Worm (Caenorhabditis elegans): ENCODE results near the gene ran-5.
A peak's percentile ranks its signal among the peaks of the same experiment; 100 is the strongest.

Gene ran-5

ce11 chrII:6024879-6025278 lies 23.0 kb upstream of the ran-5 start, which contains the start of gene R12C12.9:
Gene R12C12.9, minus strand, starts transcription at chrII:6024979.
- TF ChIP-seq nhr-71 (tag; optimal IDR thresholded peaks at IDR 0.05) (no peak), elt-2 (tag; optimal IDR thresholded peaks at IDR 0.05) (peak; percentile 3)

- TF ChIP-seq fkh-8 (tag; optimal IDR thresholded peaks at IDR 0.05) (no peak), nhr-77 (tag; optimal IDR thresholded peaks at IDR 0.05) (no peak), lin-39 (tag; optimal IDR thresholded peaks at IDR 0.05) (no peak), mdl-1 (tag; optimal IDR thresholded peaks at IDR 0.05) (no peak), pqm-1 (tag; optimal IDR thresholded peaks at IDR 0.05) (no peak), aly-2 (tag; optimal IDR thresholded peaks at IDR 0.05) (no peak), elt-3 (tag; optimal IDR thresholded peaks at IDR 0.05) (peak in 1 of 6 experiments; percentile 53), ceh-63 (GFP tag; optimal IDR thresholded peaks at IDR 0.05) (no peak), lin-14 (GFP tag; optimal IDR thresholded peaks at IDR 0.05) (peak; percentile 40), unc-130 (tag; optimal IDR thresholded peaks at IDR 0.05) (no peak), blmp-1 (tag; optimal IDR thresholded peaks at IDR 0.05) (peak; percentile 61), snu-23 (GFP tag; optimal IDR thresholded peaks at IDR 0.05) (peak; percentile 5), nhr-85 (tag) (peak; percentile 16), fkh-4 (tag; optimal IDR thresholded peaks at IDR 0.05; ENCODE audit: borderline replicate concordance) (no peak), nhr-20 (tag; optimal IDR thresholded peaks at IDR 0.05) (peak; percentile 24), elt-2 (tag; optimal IDR thresholded peaks at IDR 0.05) (peak; percentile 89), lsy-2 (tag; optimal IDR thresholded peaks at IDR 0.05) (no peak), unc-98 (GFP tag; IDR thresholded peaks at IDR 0.05) (no peak), efl-3 (GFP tag; optimal IDR thresholded peaks at IDR 0.05) (no peak), unc-30 (tag; optimal IDR thresholded peaks at IDR 0.05) (no peak), egl-27 (tag; optimal IDR thresholded peaks at IDR 0.05) (no peak), lin-35 (GFP tag; optimal IDR thresholded peaks at IDR 0.05) (no peak), unc-86 (tag; optimal IDR thresholded peaks at IDR 0.05) (no peak), unc-62 (GFP tag; optimal IDR thresholded peaks at IDR 0.05) (no peak), jun-1 (tag; optimal IDR thresholded peaks at IDR 0.05) (no peak)
Observed at ce11 chrII:6025647-6026046, 22.3 kb upstream of the ran-5 start.

DNA sequence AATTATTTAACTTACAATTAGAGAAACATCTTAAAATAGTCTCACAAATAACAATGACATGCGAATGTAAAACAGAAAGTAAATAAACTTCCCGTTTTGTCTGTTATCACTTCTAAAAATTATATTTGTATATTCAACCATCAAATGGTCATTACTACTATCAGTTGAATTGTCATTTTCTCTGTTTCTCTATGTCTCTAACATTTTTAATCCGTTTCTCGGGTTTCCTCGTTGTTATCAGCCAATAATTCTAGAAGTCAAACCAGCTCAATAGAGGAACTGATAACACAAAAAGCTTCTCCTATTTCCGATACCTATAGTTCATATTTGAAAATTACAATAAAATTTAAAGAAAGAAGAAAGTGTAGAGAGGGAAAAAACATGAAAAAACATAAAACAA lies 21.3 kb upstream of the ran-5 start:
- TF ChIP-seq lin-14 (GFP tag; optimal IDR thresholded peaks at IDR 0.05) = peak; percentile 56
- peak; percentile 56 for TF ChIP-seq nhr-71 (tag; optimal IDR thresholded peaks at IDR 0.05)
- no peak for TF ChIP-seq dsc-1 (tag; optimal IDR thresholded peaks at IDR 0.05)
- no peak for TF ChIP-seq efl-1 (optimal IDR thresholded peaks at IDR 0.05)
- TF ChIP-seq efl-1 (GFP tag; optimal IDR thresholded peaks at IDR 0.05 in 1 of 2) = peak in 1 of 2 experiments; percentile 73
- peak; percentile 93 for TF ChIP-seq pqm-1 (tag; optimal IDR thresholded peaks at IDR 0.05)
- TF ChIP-seq jun-1 (tag; optimal IDR thresholded peaks at IDR 0.05) = peak; percentile 55
- TF ChIP-seq fkh-10 (GFP tag; optimal IDR thresholded peaks at IDR 0.05) = no peak
- TF ChIP-seq nhr-20 (tag; optimal IDR thresholded peaks at IDR 0.05) = peak; percentile 42
- TF ChIP-seq lsy-2 (tag; optimal IDR thresholded peaks at IDR 0.05) = peak in 1 of 2 experiments; percentile 36
- TF ChIP-seq elt-2 (tag; optimal IDR thresholded peaks at IDR 0.05) = peak; percentile 100
- TF ChIP-seq egl-27 (tag; optimal IDR thresholded peaks at IDR 0.05) = no peak
- TF ChIP-seq tlp-1 (tag; optimal IDR thresholded peaks at IDR 0.05) = peak; percentile 74
- peak; percentile 43 for TF ChIP-seq nhr-90 (tag; optimal IDR thresholded peaks at IDR 0.05; ENCODE audit: poor library complexity)
- no peak for TF ChIP-seq lin-15B (tag; optimal IDR thresholded peaks at IDR 0.05)
- no peak for TF ChIP-seq Y116A8C.19 (tag; optimal IDR thresholded peaks at IDR 0.05; ENCODE audit: borderline replicate concordance)
- TF ChIP-seq lir-3 (tag; optimal IDR thresholded peaks at IDR 0.05; ENCODE audit: poor library complexity) = no peak
- TF ChIP-seq unc-62 (GFP tag; optimal IDR thresholded peaks at IDR 0.05) = no peak

DNA sequence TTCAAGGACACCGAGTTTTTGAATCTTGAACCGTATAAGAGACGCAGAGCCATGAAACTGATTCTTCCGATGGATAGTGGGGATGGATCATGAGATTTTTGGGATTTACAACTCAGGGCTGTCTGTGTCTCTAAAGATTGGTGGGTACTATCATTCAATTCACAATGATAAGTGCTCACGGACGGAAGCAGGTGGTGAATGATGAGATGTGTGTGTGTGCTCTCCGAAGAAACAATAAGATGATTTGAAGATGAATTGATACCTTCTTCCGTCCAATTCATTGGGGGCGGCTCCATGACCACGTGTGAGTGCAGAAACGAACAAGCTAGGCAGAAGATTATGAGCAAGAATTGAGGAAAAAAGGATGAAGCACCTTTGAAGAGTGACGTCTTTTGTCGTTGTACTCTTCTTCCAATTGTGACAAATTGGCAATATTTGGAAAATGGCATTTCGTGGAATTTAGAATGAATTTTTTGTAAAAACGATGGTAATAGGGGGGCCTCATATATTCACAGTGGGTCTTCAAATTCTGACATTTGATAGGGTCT lies 19.2 kb upstream of the ran-5 start:
- TF ChIP-seq sup-37 (GFP tag; optimal IDR thresholded peaks at IDR 0.05) = no peak
- no peak for TF ChIP-seq nhr-77 (tag; optimal IDR thresholded peaks at IDR 0.05)
- no peak for TF ChIP-seq fkh-4 (tag; optimal IDR thresholded peaks at IDR 0.05; ENCODE audit: borderline replicate concordance)
- TF ChIP-seq nhr-12 (tag; optimal IDR thresholded peaks at IDR 0.05) = no peak
- TF ChIP-seq alr-1 (tag; optimal IDR thresholded peaks at IDR 0.05; ENCODE audit: borderline replicate concordance) = no peak
- TF ChIP-seq C34B4.2 (tag; optimal IDR thresholded peaks at IDR 0.05) = no peak
- no peak for TF ChIP-seq irx-1 (tag; optimal IDR thresholded peaks at IDR 0.05)
- TF ChIP-seq C16A3.4 (tag; optimal IDR thresholded peaks at IDR 0.05) = no peak
- no peak for TF ChIP-seq unc-98 (GFP tag; IDR thresholded peaks at IDR 0.05)
- TF ChIP-seq aly-2 (tag; optimal IDR thresholded peaks at IDR 0.05) = no peak
- TF ChIP-seq mdl-1 (tag; optimal IDR thresholded peaks at IDR 0.05) = peak in 1 of 2 experiments; percentile 32
- TF ChIP-seq lin-39 (tag; optimal IDR thresholded peaks at IDR 0.05) = peak; percentile 19
- no peak for TF ChIP-seq ets-5 (GFP tag; IDR thresholded peaks at IDR 0.05)
- TF ChIP-seq nhr-20 (tag; optimal IDR thresholded peaks at IDR 0.05) = peak; percentile 31
- TF ChIP-seq mef-2 (tag; optimal IDR thresholded peaks at IDR 0.05) = no peak
- no peak for TF ChIP-seq ceh-63 (GFP tag; optimal IDR thresholded peaks at IDR 0.05)
- no peak for TF ChIP-seq pag-3 (tag; optimal IDR thresholded peaks at IDR 0.05; ENCODE audit: borderline replicate concordance, insufficient read depth)
- TF ChIP-seq fkh-8 (tag; optimal IDR thresholded peaks at IDR 0.05) = no peak
- TF ChIP-seq unc-86 (tag; optimal IDR thresholded peaks at IDR 0.05) = no peak
- no peak for TF ChIP-seq ztf-11 (tag; optimal IDR thresholded peaks at IDR 0.05)
